Worm (Caenorhabditis elegans): ENCODE results near the gene Y57A10C.9.

Y57A10C.9 gene

DNA sequence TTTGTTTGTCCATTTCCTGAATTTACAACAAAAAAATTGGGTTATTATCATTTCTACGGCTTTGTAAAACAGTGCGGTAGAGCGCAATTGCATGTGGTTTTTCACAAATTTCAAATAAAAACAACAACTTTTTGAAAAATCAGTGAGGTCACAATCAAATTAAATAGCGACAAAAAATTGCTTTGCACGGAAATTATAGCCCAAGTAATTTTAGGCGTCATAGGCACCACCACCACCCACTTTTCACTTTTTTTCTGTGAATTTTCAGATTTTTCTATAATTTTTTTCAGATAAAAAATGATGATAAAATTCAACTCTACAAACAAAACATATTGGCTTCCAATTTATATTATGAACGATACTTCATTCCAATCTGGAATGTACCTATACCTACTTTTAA lies 18.9 kb upstream of the Y57A10C.9 start, which contains the start of gene sre-38:
Gene sre-38 (plus strand): TSS at position 301 of the 400 bp plus-strand sequence.
- no peak for TF ChIP-seq ceh-19 (GFP tag; optimal IDR thresholded peaks at IDR 0.05)
- no peak for TF ChIP-seq sox-2 (GFP tag; IDR thresholded peaks at IDR 0.05)
- TF ChIP-seq odd-2 (tag; optimal IDR thresholded peaks at IDR 0.05), result no peak
- TF ChIP-seq pros-1 (tag; optimal IDR thresholded peaks at IDR 0.05), result no peak
- TF ChIP-seq C08G9.2 (tag; optimal IDR thresholded peaks at IDR 0.05), result no peak

DNA sequence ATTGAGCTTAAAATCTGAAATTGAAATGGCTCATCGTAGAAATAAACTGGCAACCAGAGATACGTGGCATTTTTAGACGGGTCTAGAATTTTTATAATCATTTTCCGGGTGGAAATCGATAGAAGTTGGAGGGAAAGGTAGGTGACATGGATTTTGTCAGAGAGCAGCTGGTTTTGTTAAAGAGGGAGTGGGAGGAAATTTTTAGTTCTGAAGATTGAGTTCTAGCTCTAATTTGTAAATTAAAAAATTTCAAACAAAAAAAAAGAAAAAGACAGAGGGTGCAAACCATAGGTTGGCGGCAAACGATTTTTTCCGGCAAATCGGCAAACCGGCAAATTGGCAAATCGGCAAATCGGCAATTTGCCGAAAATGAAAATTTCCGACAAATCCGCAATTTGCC lies 18.3 kb upstream of the Y57A10C.9 start, which contains the start of gene sre-32:
Gene sre-32 (minus strand): TSS at position 101 of the 400 bp plus-strand sequence.
- TF ChIP-seq eyg-1 (tag; optimal IDR thresholded peaks at IDR 0.05), result no peak
- no peak for TF ChIP-seq zip-5 (tag; optimal IDR thresholded peaks at IDR 0.05)
- no peak for TF ChIP-seq fkh-6 (tag; optimal IDR thresholded peaks at IDR 0.05)
- no peak for TF ChIP-seq ref-2 (tag; optimal IDR thresholded peaks at IDR 0.05)
- no peak for TF ChIP-seq K09A11.1 (tag; optimal IDR thresholded peaks at IDR 0.05; ENCODE audit: insufficient read depth)

DNA sequence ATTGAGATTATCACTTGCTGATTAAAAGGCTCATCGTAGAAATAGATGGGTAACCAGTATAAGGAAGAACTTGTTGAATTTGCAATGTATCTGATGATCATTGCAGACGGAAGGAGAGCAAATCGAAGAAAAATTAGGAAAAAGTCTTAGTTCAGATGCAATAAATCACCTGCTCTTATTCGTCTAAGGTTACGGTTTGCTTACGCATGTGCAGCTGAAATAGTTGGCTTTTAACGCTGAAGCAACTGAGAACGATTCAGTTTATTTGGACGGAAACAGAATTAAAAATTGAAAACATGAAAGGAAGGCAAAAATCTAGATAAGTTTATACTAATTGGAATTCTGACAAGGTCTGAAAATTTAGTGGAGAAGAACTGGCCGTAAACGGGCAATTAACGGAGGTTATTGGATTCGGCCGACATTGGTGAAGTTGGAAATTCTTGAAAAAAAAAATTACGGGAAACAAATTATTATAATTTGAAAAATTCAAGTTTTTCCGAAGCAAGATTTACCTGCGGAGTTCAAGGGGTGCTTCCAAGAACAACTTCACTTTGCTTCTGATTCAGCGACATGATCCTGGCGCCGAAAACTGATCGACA lies 14.5 kb upstream of the Y57A10C.9 start, which contains the start of the genes sre-35 and sre-33:
Gene sre-35 (minus strand): TSS at position 101 of the 599 bp plus-strand sequence.
Gene sre-33 (plus strand): TSS at position 549 of the 599 bp plus-strand sequence.
- TF ChIP-seq tbx-2 (tag; optimal IDR thresholded peaks at IDR 0.05) (no peak), nhr-11 (tag; optimal IDR thresholded peaks at IDR 0.05) (no peak)

DNA sequence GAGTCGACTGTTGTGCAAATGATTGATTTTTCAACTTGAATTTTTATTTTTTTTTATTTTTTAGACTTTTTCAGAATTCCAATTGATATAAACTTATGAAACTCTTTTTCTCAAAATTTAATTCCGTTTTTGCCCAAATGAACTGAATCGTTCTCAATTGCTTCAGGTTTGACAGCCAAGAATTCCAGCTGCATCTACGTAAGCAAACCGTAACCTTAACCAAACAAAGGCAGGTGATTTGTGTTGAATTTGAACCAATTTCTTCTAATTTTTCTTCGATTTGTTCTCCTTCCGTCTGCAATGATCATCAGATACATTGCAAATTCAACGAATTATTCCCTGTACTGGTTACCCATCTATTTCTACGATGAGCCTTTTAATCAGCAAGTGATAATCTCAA lies 11.5 kb upstream of the Y57A10C.9 start, which contains the start of gene sre-34:
Gene sre-34 (plus strand): TSS at position 301 of the 400 bp plus-strand sequence.
- TF ChIP-seq K02D7.2 (tag; optimal IDR thresholded peaks at IDR 0.05) (no peak), tbx-7 (tag; optimal IDR thresholded peaks at IDR 0.05) (no peak), ceh-22 (tag; optimal IDR thresholded peaks at IDR 0.05) (no peak), unc-86 (tag; optimal IDR thresholded peaks at IDR 0.05) (no peak), ceh-30 (tag; optimal IDR thresholded peaks at IDR 0.05) (no peak), Y22D7AL.16 (tag; optimal IDR thresholded peaks at IDR 0.05) (no peak), eyg-1 (tag; optimal IDR thresholded peaks at IDR 0.05) (no peak), fkh-10 (GFP tag; optimal IDR thresholded peaks at IDR 0.05) (no peak), elt-2 (tag; optimal IDR thresholded peaks at IDR 0.05) (no peak), unc-42 (tag; optimal IDR thresholded peaks at IDR 0.05) (no peak)

DNA sequence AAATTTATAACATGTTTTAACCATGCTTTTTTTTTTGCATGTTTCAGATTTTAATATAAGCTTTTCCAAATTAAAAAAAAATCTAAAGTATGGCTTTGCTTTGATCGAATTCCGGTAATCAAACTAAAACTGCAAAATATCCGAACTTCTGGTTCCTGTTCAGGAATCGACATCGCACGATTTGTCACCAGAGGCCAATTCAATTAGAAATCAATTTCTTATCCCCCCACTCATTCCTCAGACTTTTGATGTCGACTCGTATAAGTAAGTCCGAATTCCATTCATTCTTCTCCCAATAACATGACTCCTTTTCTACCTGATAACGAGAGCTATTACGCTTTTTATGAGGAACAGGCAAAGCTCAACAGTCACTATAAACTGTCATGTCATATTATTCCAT lies 9.9 kb upstream of the Y57A10C.9 start, which contains the start of gene srh-27:
Gene srh-27 (plus strand): TSS at position 301 of the 400 bp plus-strand sequence.
- TF ChIP-seq tbx-7 (tag; optimal IDR thresholded peaks at IDR 0.05) (no peak), K02D7.2 (tag; optimal IDR thresholded peaks at IDR 0.05) (no peak)

DNA sequence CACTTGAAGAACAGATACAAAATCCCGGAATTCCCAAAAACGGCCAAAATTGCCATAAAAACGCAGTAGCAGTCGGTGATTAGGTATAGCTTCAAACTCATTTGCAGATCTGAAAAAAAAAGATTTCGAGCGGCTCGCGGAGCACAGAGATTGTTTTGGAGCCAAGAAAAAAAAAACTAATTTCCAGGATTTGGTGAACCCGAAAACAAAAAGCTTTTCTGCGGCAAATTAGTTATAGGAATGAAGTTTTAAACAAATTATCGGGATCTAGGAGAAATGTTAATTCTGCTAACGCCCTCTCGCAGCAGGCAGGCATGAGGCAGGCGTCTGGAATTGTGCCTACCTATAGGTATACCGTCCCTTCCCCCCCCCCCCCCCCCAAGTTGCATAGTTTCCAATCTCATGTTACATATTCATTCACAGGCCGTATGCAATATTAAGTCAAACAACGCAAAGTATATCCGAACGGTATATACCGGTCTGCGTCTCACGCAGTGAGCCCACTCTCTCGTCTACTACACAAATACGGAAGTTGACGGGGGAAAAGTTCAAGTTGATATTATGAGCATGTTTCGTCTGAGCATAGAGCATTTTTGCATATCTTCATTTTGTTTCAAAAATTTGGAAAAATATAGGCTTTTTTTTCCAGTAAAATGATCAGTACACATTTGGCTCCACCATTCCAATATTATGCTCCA lies 6.5 kb upstream of the Y57A10C.9 start, which contains the start of the genes W05H5.1 and pitr-6:
Gene W05H5.1 (minus strand): TSS at position 101 of the 698 bp plus-strand sequence.
Gene pitr-6 (plus strand): TSS at position 648 of the 698 bp plus-strand sequence.
- TF ChIP-seq F13H6.1 (tag; optimal IDR thresholded peaks at IDR 0.05) (no peak), ahr-1 (tag; optimal IDR thresholded peaks at IDR 0.05) (no peak), pha-4 (tag; optimal IDR thresholded peaks at IDR 0.05) (no peak), lin-11 (tag; optimal IDR thresholded peaks at IDR 0.05) (no peak), K09A11.1 (tag; optimal IDR thresholded peaks at IDR 0.05; ENCODE audit: insufficient read depth) (no peak), ceh-19 (GFP tag; optimal IDR thresholded peaks at IDR 0.05) (no peak), gmeb-2 (tag; optimal IDR thresholded peaks at IDR 0.05) (no peak), ceh-6 (GFP tag; optimal IDR thresholded peaks at IDR 0.05) (no peak), ttx-3 (tag; optimal IDR thresholded peaks at IDR 0.05) (no peak), sox-2 (GFP tag; IDR thresholded peaks at IDR 0.05) (no peak), ztf-16 (tag; optimal IDR thresholded peaks at IDR 0.05) (no peak), ceh-45 (GFP tag; IDR thresholded peaks at IDR 0.05) (no peak), ceh-31 (tag; optimal IDR thresholded peaks at IDR 0.05) (no peak), K02D7.2 (tag; optimal IDR thresholded peaks at IDR 0.05) (no peak), unc-42 (tag; optimal IDR thresholded peaks at IDR 0.05) (no peak), elt-4 (tag; optimal IDR thresholded peaks at IDR 0.05) (no peak), unc-55 (GFP tag; optimal IDR thresholded peaks at IDR 0.05) (no peak), pros-1 (tag; optimal IDR thresholded peaks at IDR 0.05) (no peak), ceh-30 (tag; optimal IDR thresholded peaks at IDR 0.05) (no peak)

Data from whole organism, late embryonic.